Worm (Caenorhabditis elegans) whole organism, late embryonic: ENCODE data around the gene F46C5.1.
A peak's percentile ranks its signal among the peaks of the same experiment; 100 is the strongest.

ENCODE experiments used
- C38D4.7 ChIP-seq: fragments of 200-800 bp; sonication (Bioruptor generic); optimal IDR thresholded peaks from 2 replicates; lab custom pipeline; 2018; ENCODE audit warnings: mild to moderate bottlenecking, missing genetic modification characterization, moderate library complexity, missing compliant biosample characterization
- F13H6.1 ChIP-seq: sonication (generic microtip); optimal IDR thresholded peaks from 2 replicates; lab custom pipeline; 2016; ENCODE audit warnings: missing genetic modification characterization, missing compliant biosample characterization
- T23F11.4 ChIP-seq: fragments of 200-800 bp; sonication (Bioruptor generic); optimal IDR thresholded peaks from 2 replicates; lab custom pipeline; 2018; ENCODE audit warnings: mild to moderate bottlenecking, missing genetic modification characterization, missing compliant biosample characterization
- ceh-30 ChIP-seq: fragments of 150-350 bp; optimal IDR thresholded peaks from 2 replicates; lab custom pipeline; 2014; ENCODE audit warnings: missing biosample characterization, missing genetic modification characterization
- ceh-34 ChIP-seq: sonication (generic microtip); optimal IDR thresholded peaks from 2 replicates; lab custom pipeline; 2016; ENCODE audit warnings: mild to moderate bottlenecking, missing genetic modification characterization, missing compliant biosample characterization
- ceh-6 ChIP-seq: fragments of 200-800 bp; sonication (Bioruptor generic); optimal IDR thresholded peaks from 2 replicates; lab custom pipeline; 2018; ENCODE audit warnings: mild to moderate bottlenecking, missing genetic modification characterization, missing compliant biosample characterization
- ceh-9 ChIP-seq: sonication (generic microtip); optimal IDR thresholded peaks from 2 replicates; lab custom pipeline; 2016; ENCODE audit warnings: mild to moderate bottlenecking, missing genetic modification characterization, inconsistent platforms, missing compliant biosample characterization
- che-1 ChIP-seq: sonication (generic microtip); optimal IDR thresholded peaks from 2 replicates; lab custom pipeline; 2016; ENCODE audit warnings: mild to moderate bottlenecking, missing genetic modification characterization, missing compliant biosample characterization
- dmd-4 ChIP-seq: sonication (generic microtip); optimal IDR thresholded peaks from 2 replicates; lab custom pipeline; 2016; ENCODE audit warnings: borderline replicate concordance, missing genetic modification characterization, missing compliant biosample characterization
- dve-1 ChIP-seq: sonication (generic microtip); optimal IDR thresholded peaks from 2 replicates; lab custom pipeline; 2017; ENCODE audit warnings: antibody characterized with exemption, mild to moderate bottlenecking, missing genetic modification characterization, missing compliant biosample characterization
- elt-2 ChIP-seq: sonication (generic microtip); optimal IDR thresholded peaks from 2 replicates; lab custom pipeline; 2016; ENCODE audit warnings: missing genetic modification reagents, missing genetic modification characterization, missing compliant biosample characterization
- elt-4 ChIP-seq: sonication (generic microtip); optimal IDR thresholded peaks from 2 replicates; lab custom pipeline; 2016; ENCODE audit warnings: missing genetic modification characterization, missing compliant biosample characterization
- eyg-1 ChIP-seq: sonication (generic microtip); optimal IDR thresholded peaks from 2 replicates; lab custom pipeline; 2016; ENCODE audit warnings: missing genotype, missing genetic modification characterization, missing compliant biosample characterization
- gmeb-2 ChIP-seq: sonication (generic microtip); optimal IDR thresholded peaks from 2 replicates; lab custom pipeline; 2016; ENCODE audit warnings: missing genetic modification characterization, inconsistent platforms, missing compliant biosample characterization
- hlh-13 ChIP-seq: fragments of 200-800 bp; sonication (Bioruptor generic); optimal IDR thresholded peaks from 2 replicates; lab custom pipeline; 2018; ENCODE audit warnings: mild to moderate bottlenecking, missing genetic modification characterization, missing compliant biosample characterization
- hlh-15 ChIP-seq: sonication (generic microtip); optimal IDR thresholded peaks from 2 replicates; lab custom pipeline; 2016; ENCODE audit warnings: missing genetic modification characterization, missing compliant biosample characterization
- hlh-6 ChIP-seq: sonication (generic microtip); optimal IDR thresholded peaks from 2 replicates; lab custom pipeline; 2016; ENCODE audit warnings: missing genotype, missing genetic modification characterization, missing compliant biosample characterization
- hlh-8 ChIP-seq: sonication (generic microtip); optimal IDR thresholded peaks from 2 replicates; lab custom pipeline; 2016; ENCODE audit warnings: missing genotype, missing genetic modification characterization, missing compliant biosample characterization
- lim-6 ChIP-seq: sonication (generic microtip); optimal IDR thresholded peaks from 2 replicates; lab custom pipeline; 2016; ENCODE audit warnings: missing genetic modification characterization, missing compliant biosample characterization
- lin-11 ChIP-seq: fragments of 200-800 bp; sonication (Bioruptor generic); optimal IDR thresholded peaks from 2 replicates; lab custom pipeline; 2018; ENCODE audit warnings: mild to moderate bottlenecking, missing genetic modification characterization, missing compliant biosample characterization
- madf-2 ChIP-seq: sonication (generic microtip); optimal IDR thresholded peaks from 2 replicates; lab custom pipeline; 2017; ENCODE audit warnings: missing genetic modification characterization, missing compliant biosample characterization
- nhr-11 ChIP-seq: fragments of 150-350 bp; optimal IDR thresholded peaks from 2 replicates; lab custom pipeline; 2014; ENCODE audit warnings: missing biosample characterization, missing genetic modification characterization
- npax-4 ChIP-seq: sonication (generic microtip); optimal IDR thresholded peaks from 2 replicates; lab custom pipeline; 2016; ENCODE audit warnings: missing genetic modification characterization, missing compliant biosample characterization
- odd-2 ChIP-seq: sonication (generic microtip); optimal IDR thresholded peaks from 2 replicates; lab custom pipeline; 2017; ENCODE audit warnings: antibody characterized with exemption, mild to moderate bottlenecking, missing genetic modification characterization, missing compliant biosample characterization
- pag-3 ChIP-seq: sonication (generic microtip); optimal IDR thresholded peaks from 2 replicates; lab custom pipeline; 2016; ENCODE audit warnings: missing compliant biosample characterization, missing genetic modification characterization, borderline replicate concordance
- pat-9 ChIP-seq: fragments of 200-800 bp; sonication (Bioruptor generic); optimal IDR thresholded peaks from 2 replicates; lab custom pipeline; 2018; ENCODE audit warnings: mild to moderate bottlenecking, missing genetic modification characterization, moderate library complexity, missing compliant biosample characterization
- pax-1 ChIP-seq: fragments of 150-350 bp; optimal IDR thresholded peaks from 2 replicates; lab custom pipeline; 2014; ENCODE audit warnings: missing biosample characterization, missing genetic modification characterization
- pqm-1 ChIP-seq: sonication (generic microtip); optimal IDR thresholded peaks from 2 replicates; lab custom pipeline; 2016; ENCODE audit warnings: missing genetic modification characterization, missing compliant biosample characterization
- ref-2 ChIP-seq: sonication (generic microtip); optimal IDR thresholded peaks from 2 replicates; lab custom pipeline; 2016; ENCODE audit warnings: missing genetic modification characterization, missing compliant biosample characterization
- rnt-1 ChIP-seq: sonication (generic microtip); optimal IDR thresholded peaks from 2 replicates; lab custom pipeline; 2016; ENCODE audit warnings: missing genetic modification characterization, missing compliant biosample characterization
- sox-2 ChIP-seq: fragments of 200-800 bp; sonication (Bioruptor generic); IDR thresholded peaks from 2 replicates; pipeline ENCODE4 v1.3.6; 2022; ENCODE audit warnings: missing genetic modification reagents, missing genetic modification characterization, missing compliant biosample characterization
- sox-4 ChIP-seq: sonication (generic microtip); optimal IDR thresholded peaks from 2 replicates; lab custom pipeline; 2017; ENCODE audit warnings: mild to moderate bottlenecking, missing genetic modification characterization, inconsistent platforms, missing compliant biosample characterization
- unc-55 ChIP-seq: sonication (generic microtip); optimal IDR thresholded peaks from 2 replicates; lab custom pipeline; 2017; ENCODE audit warnings: missing biosample characterization, missing genetic modification reagents, missing genetic modification characterization
- ztf-16 ChIP-seq: sonication (generic microtip); optimal IDR thresholded peaks from 2 replicates; lab custom pipeline; 2017; ENCODE audit warnings: missing genetic modification characterization, missing compliant biosample characterization

F46C5.1 gene

DNA sequence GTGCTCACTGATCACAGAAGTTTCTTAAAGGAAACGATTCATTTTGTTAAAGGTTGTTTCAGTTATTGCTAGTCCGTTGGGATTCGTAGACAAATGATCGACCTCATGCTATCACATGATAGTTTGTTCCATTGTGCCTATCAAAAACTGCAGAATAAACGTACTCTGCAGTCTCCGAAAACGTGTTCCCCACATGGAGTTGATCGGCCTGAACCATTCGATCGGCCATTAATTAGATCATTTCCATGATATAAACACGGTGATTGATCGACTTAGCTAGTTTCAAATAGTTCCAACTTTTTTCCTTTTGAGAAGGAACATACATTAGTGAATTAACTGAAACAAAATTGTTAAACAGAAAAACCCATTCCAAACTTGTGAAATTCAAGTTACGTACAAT, 1.7 kb upstream of the F46C5.1 start:
- TF ChIP-seq rnt-1 (tag; lab: Kevin White, UChicago) (no peak), ceh-9 (no peak), che-1 (tag; lab: Kevin White, UChicago) (no peak), sox-2 (GFP tag; lab: Robert Waterston, UW) (no peak), ceh-34 (tag; lab: Kevin White, UChicago) (no peak)

DNA sequence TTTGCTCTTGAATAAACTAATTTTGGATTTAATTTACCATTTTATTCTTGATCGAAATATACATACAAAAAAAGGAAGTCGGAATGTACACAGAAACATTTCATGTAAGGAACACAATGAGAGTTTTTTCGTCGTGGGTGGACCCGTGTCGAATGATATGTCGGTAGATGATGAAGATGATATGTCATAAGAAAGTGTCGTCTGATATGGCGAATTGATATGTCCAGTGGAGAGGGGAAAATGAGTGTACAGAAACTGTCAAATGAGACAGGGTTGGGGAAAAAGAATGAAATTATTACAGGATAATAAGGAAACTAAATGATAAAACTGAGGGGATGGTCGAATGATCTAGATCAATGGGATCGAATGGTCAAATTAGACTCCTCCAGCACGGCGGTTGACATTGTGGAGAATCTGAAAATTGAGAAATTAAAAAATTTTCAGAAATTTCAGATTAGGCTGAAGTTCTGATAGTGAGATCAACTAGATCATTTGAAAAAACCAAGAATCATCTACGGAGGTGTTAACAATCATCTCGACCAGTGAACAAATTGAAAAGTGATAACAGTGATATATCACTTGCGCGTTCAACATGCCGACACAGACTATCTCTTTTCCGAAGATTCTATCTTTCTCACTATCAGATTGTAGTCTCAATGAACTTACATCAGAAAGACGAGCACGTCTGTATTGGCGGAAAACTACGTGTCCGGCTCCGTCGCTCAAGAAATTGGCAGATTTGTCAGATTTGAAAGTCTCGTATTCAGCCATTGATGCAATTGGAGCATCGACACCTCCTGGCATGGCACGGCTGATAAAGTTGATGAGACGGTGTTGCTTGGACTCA, 641 bp downstream of the F46C5.1 start:
- TF ChIP-seq elt-2 (peak; percentile 32), ceh-6 (GFP tag; lab: Kevin White, UChicago) (no peak)

DNA sequence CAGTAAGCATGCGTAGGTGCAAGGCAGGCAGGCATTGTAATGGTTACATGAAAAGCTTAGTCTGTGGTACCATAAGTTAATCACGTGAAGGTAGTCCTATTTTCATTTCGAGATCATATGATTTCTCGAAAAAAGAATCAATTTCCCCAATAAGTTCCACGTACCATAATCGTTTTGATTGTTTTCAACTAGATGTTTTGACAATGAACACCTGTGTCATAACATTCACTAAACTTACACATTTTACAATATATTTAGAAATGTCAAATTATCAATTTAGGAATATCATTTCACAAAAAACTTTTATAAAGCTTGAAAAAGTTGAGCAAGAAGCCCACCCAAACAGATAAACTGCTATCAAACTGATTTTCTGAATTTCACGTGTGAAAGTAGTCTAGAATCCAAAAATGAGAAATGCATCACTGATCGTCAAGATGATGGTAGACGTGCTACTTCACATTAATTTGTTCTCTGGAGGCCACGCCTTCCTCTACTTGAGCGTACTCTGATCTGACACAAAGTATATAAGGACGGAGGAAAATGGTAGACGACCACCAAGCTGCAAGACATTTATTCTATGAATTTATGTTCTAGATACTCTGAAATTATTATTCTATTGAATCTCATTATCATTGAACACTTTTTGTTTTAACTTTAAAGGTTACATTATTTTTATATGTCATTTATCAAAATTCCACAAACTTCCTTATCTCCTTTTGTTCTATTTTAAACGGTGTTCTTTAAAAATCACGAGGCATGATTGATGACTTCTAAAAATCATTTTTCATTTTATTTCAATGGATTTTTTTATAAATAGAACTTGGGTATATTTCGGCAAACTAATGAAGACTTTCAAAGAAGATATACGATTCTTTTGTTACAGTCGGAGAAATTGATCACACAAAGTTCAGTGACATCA, 1.8 kb downstream of the F46C5.1 start, which contains the start of gene F46C5.10:
TSS of gene F46C5.10 (minus strand) at position 51 of the 919 bp plus-strand sequence.
- TF ChIP-seq lin-11 (no peak), dve-1 (tag; lab: Kevin White, UChicago) (no peak), ceh-6 (GFP tag; lab: Kevin White, UChicago) (no peak), hlh-8 (tag; lab: Kevin White, UChicago) (no peak), hlh-13 (GFP tag; lab: Kevin White, UChicago) (no peak), nhr-11 (tag; lab: Kevin White, UChicago) (no peak), ref-2 (tag; lab: Kevin White, UChicago) (no peak), pax-1 (tag; lab: Kevin White, UChicago) (no peak), pqm-1 (tag; lab: Kevin White, UChicago) (no peak), ceh-9 (no peak), sox-4 (tag; lab: Kevin White, UChicago) (no peak), C38D4.7 (no peak), hlh-6 (tag; lab: Kevin White, UChicago) (no peak)

DNA sequence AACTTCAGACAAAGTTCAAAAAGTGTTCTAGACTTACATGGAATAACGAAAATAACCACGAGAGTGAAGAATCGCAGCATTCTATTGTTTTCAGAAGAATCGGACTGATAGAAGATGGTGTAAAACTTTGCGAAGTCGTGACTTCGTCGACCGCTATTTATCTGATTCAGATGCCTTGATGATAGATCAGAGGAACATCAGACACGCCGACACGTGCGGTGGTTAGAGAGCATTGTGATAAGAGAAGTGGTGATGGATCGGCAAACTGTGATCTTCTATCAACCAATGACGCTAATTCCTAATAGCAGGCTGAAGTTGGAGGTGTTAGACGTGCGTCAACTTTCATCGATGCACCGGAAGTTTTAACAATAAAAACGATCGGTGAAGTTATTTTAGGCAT, 2.7 kb downstream of the F46C5.1 start:
- TF ChIP-seq npax-4 (tag; lab: Kevin White, UChicago) (no peak), elt-4 (tag; lab: Kevin White, UChicago) (no peak), ceh-30 (tag; lab: Kevin White, UChicago) (no peak), madf-2 (tag; lab: Kevin White, UChicago) (no peak), gmeb-2 (tag; lab: Kevin White, UChicago) (no peak), dmd-4 (tag; lab: Kevin White, UChicago) (no peak), pag-3 (no peak), lim-6 (tag; lab: Kevin White, UChicago) (no peak), odd-2 (no peak), eyg-1 (tag; lab: Kevin White, UChicago) (no peak), lin-11 (no peak), T23F11.4 (GFP tag; lab: Kevin White, UChicago) (no peak), C38D4.7 (no peak), hlh-15 (tag; lab: Kevin White, UChicago) (no peak), unc-55 (GFP tag; lab: Kevin White, UChicago) (no peak), F13H6.1 (tag; lab: Kevin White, UChicago) (no peak), hlh-8 (tag; lab: Kevin White, UChicago) (no peak), pat-9 (tag; lab: Kevin White, UChicago) (no peak), ztf-16 (tag; lab: Kevin White, UChicago) (no peak)
